Fruit fly (Drosophila melanogaster) whole organism, embryonic: Measurements from ENCODE around the gene CG43078.

Experiments used
- CG1024 ChIP-seq: fragments of 200-800 bp; sonication (Bioruptor generic); IDR thresholded peaks from 2 replicates; pipeline ENCODE4 v1.3.6; 2022; ENCODE audit warnings: missing biosample characterization, missing genetic modification characterization
- CG10654 ChIP-seq: fragments of 200-800 bp; sonication (Bioruptor generic); optimal IDR thresholded peaks from 2 replicates; lab custom pipeline; 2016; ENCODE audit warnings: missing biosample characterization, missing genetic modification characterization
- CG14667 ChIP-seq: fragments of 200-800 bp; sonication (Bioruptor generic); IDR thresholded peaks from 2 replicates; pipeline ENCODE4 v1.3.6; 2022; ENCODE audit warnings: missing biosample characterization, missing genetic modification characterization
- CG15514 ChIP-seq: fragments of 200-800 bp; sonication (Bioruptor generic); optimal IDR thresholded peaks from 3 replicates; lab custom pipeline; 2017; ENCODE audit warnings: missing biosample characterization, missing genetic modification characterization, mild to moderate bottlenecking, moderate library complexity, missing genetic modification reagents
- CG1602 ChIP-seq: fragments of 200-800 bp; sonication (Bioruptor generic); optimal IDR thresholded peaks from 3 replicates; lab custom pipeline; 2016; ENCODE audit warnings: missing biosample characterization, missing genetic modification characterization
- CG16813 ChIP-seq: fragments of 200-800 bp; sonication (Bioruptor generic); IDR thresholded peaks from 3 replicates; pipeline ENCODE4 v1.3.6; 2022; ENCODE audit warnings: missing biosample characterization, missing genetic modification characterization; ENCODE audit not compliant: partially characterized antibody
- CG31365 ChIP-seq: fragments of 200-800 bp; sonication (Bioruptor generic); optimal IDR thresholded peaks from 2 replicates; lab custom pipeline; 2018; ENCODE audit warnings: missing biosample characterization, mild to moderate bottlenecking, missing genetic modification characterization
- CG3726 ChIP-seq: fragments of 200-800 bp; sonication (Bioruptor generic); IDR thresholded peaks from 3 replicates; pipeline ENCODE4, ENCODE4 v1.3.6; 2022; ENCODE audit warnings: missing biosample characterization, missing genetic modification characterization
- CG4360 ChIP-seq: fragments of 200-800 bp; sonication (Bioruptor generic); IDR thresholded peaks from 2 replicates; pipeline ENCODE4 v1.3.6; 2022; ENCODE audit warnings: missing biosample characterization, missing genetic modification characterization
- CG6683 ChIP-seq: fragments of 200-800 bp; sonication (Bioruptor generic); optimal IDR thresholded peaks from 2 replicates; lab custom pipeline; 2017; ENCODE audit warnings: missing biosample characterization, mild to moderate bottlenecking, missing genetic modification characterization, missing genetic modification reagents
- D19A ChIP-seq: fragments of 200-800 bp; optimal IDR thresholded peaks from 3 replicates; lab custom pipeline; 2019; ENCODE audit warnings: missing biosample characterization, mild to moderate bottlenecking, missing genetic modification characterization, moderate library complexity
- E2f1 ChIP-seq: fragments of 200-800 bp; sonication (Bioruptor generic); IDR thresholded peaks from 2 replicates; pipeline ENCODE4 v1.3.6; 2022; ENCODE audit warnings: missing biosample characterization, missing genetic modification characterization
- Eip74EF ChIP-seq, 2 experiments: fragments of 200-800 bp in 1 of 2; fragments of >200 bp in 1 of 2; sonication (Bioruptor generic) in 1 of 2; optimal IDR thresholded peaks; 2 replicates each; lab custom pipeline; 2017 to 2019; ENCODE audit warnings: missing biosample characterization in 2 of 2, missing genetic modification characterization in 2 of 2, mild to moderate bottlenecking in 1 of 2, moderate library complexity in 1 of 2
- Nf-YB ChIP-seq: fragments of 200-800 bp; sonication (Bioruptor generic); optimal IDR thresholded peaks from 3 replicates; lab custom pipeline; 2019; ENCODE audit warnings: missing biosample characterization, mild to moderate bottlenecking, missing genetic modification characterization, moderate library complexity
- Nf-YC ChIP-seq: fragments of 200-800 bp; optimal IDR thresholded peaks from 3 replicates; lab custom pipeline; 2019; ENCODE audit warnings: missing biosample characterization, mild to moderate bottlenecking, missing genetic modification characterization, moderate library complexity
- Oaz ChIP-seq: fragments of 200-800 bp; sonication (Bioruptor generic); IDR thresholded peaks from 2 replicates; pipeline ENCODE4 v1.3.6; 2022; ENCODE audit warnings: missing biosample characterization, missing genetic modification characterization
- Poxn ChIP-seq: fragments of 200-800 bp; sonication (Bioruptor generic); IDR thresholded peaks from 2 replicates; pipeline ENCODE4 v1.3.6; 2022; ENCODE audit warnings: missing biosample characterization, missing genetic modification characterization
- Tbp ChIP-seq: fragments of >200 bp; optimal IDR thresholded peaks from 2 replicates; lab custom pipeline; 2018; ENCODE audit warnings: missing biosample characterization, missing genetic modification characterization
- Trl ChIP-seq, 3 experiments: fragments of >200 bp in 2 of 3; fragments of 200-800 bp in 1 of 3; sonication (Bioruptor generic) in 1 of 3; optimal IDR thresholded peaks; 2 replicates in 1 of 3; 3 replicates in 2 of 3; lab custom pipeline; 2016 to 2017; ENCODE audit warnings: missing biosample characterization in 1 of 3, missing genetic modification characterization in 1 of 3
- Xbp1 ChIP-seq: fragments of 200-800 bp; sonication (Bioruptor generic); optimal IDR thresholded peaks from 3 replicates; lab custom pipeline; 2016; ENCODE audit warnings: missing biosample characterization, mild to moderate bottlenecking, missing genetic modification characterization
- ab ChIP-seq: fragments of 200-800 bp; sonication (Bioruptor generic); optimal IDR thresholded peaks from 2 replicates; lab custom pipeline; 2016; ENCODE audit warnings: missing biosample characterization, missing genetic modification characterization
- crol ChIP-seq: fragments of 200-800 bp; sonication (Bioruptor generic); IDR thresholded peaks from 2 replicates; pipeline ENCODE4 v1.3.6; 2022; ENCODE audit warnings: missing biosample characterization, missing genetic modification characterization
- danr ChIP-seq: fragments of 200-800 bp; sonication (Bioruptor generic); IDR thresholded peaks from 2 replicates; pipeline ENCODE4 v1.3.6; 2022; ENCODE audit warnings: missing biosample characterization, missing genetic modification characterization
- dmrt99B ChIP-seq: fragments of 200-800 bp; sonication (Bioruptor generic); optimal IDR thresholded peaks from 2 replicates; lab custom pipeline; 2018; ENCODE audit warnings: missing biosample characterization, mild to moderate bottlenecking, missing genetic modification characterization, moderate library complexity
- esg ChIP-seq: fragments of 200-800 bp; sonication (Bioruptor generic); conservative IDR thresholded peaks from 2 replicates; pipeline ENCODE4 v1.3.6; 2022; ENCODE audit warnings: missing biosample characterization, missing genetic modification characterization
- hb ChIP-seq: fragments of 200-800 bp; sonication (Bioruptor generic); IDR thresholded peaks from 3 replicates; pipeline ENCODE4 v1.3.6; 2022; ENCODE audit warnings: missing biosample characterization, missing genetic modification characterization; ENCODE audit not compliant: partially characterized antibody
- jigr1 ChIP-seq: fragments of 200-800 bp; sonication (Bioruptor generic); IDR thresholded peaks from 3 replicates; pipeline ENCODE4 v1.3.6; 2022; ENCODE audit warnings: missing biosample characterization, missing genetic modification characterization
- odd ChIP-seq: fragments of 200-800 bp; sonication (Bioruptor generic); optimal IDR thresholded peaks from 2 replicates; lab custom pipeline; 2017; ENCODE audit warnings: missing biosample characterization, mild to moderate bottlenecking, missing genetic modification characterization
- pros ChIP-seq: fragments of 200-800 bp; sonication (Bioruptor generic); optimal IDR thresholded peaks from 3 replicates; lab custom pipeline; 2019; ENCODE audit warnings: missing biosample characterization, mild to moderate bottlenecking, missing genetic modification characterization, moderate library complexity
- scrt ChIP-seq: fragments of 200-800 bp; sonication (Bioruptor generic); optimal IDR thresholded peaks from 2 replicates; lab custom pipeline; 2018; ENCODE audit warnings: missing biosample characterization, mild to moderate bottlenecking, missing genetic modification characterization, moderate library complexity
- seq ChIP-seq: fragments of 200-800 bp; sonication (Bioruptor generic); IDR thresholded peaks from 2 replicates; pipeline ENCODE4 v1.3.6; 2022; ENCODE audit warnings: missing biosample characterization, missing genetic modification characterization
- so ChIP-seq: fragments of 200-800 bp; sonication (Bioruptor generic); IDR thresholded peaks from 3 replicates; pipeline ENCODE4 v1.3.6; 2022; ENCODE audit warnings: missing biosample characterization, missing genetic modification characterization
- stc ChIP-seq: fragments of 200-800 bp; sonication (Bioruptor generic); IDR thresholded peaks from 2 replicates; pipeline ENCODE4 v1.3.6; 2022; ENCODE audit warnings: missing biosample characterization, missing genetic modification characterization
- tll ChIP-seq, 2 experiments: fragments of 200-800 bp in 1 of 2; fragments of >200 bp in 1 of 2; sonication (Bioruptor generic) in 1 of 2; optimal IDR thresholded peaks; 2 replicates each; lab custom pipeline; 2017 to 2019; ENCODE audit warnings: missing biosample characterization in 2 of 2, missing genetic modification characterization in 2 of 2, mild to moderate bottlenecking in 1 of 2, moderate library complexity in 1 of 2
- zen ChIP-seq: fragments of 200-800 bp; sonication (Bioruptor generic); optimal IDR thresholded peaks from 3 replicates; lab custom pipeline; 2018; ENCODE audit warnings: missing biosample characterization, mild to moderate bottlenecking, missing genetic modification characterization, moderate library complexity

CG43078 gene

dm6 chr3L:8640139-8640538, 63.5 kb downstream of the CG43078 start, which contains the start of gene Cpr66D:
TSS of gene Cpr66D (plus strand) at chr3L:8640439.
- TF ChIP-seq Trl (optimal IDR thresholded peaks at IDR 0.05; lab: Kevin White, UChicago) (peak in 1 of 2 experiments; percentile 2), Trl (GFP tag; optimal IDR thresholded peaks at IDR 0.05; lab: Kevin White, UChicago) (no peak), D19A (no peak), jigr1 (GFP tag; lab: Robert Waterston, UW) (no peak)

- TF ChIP-seq CG10654 (GFP tag; lab: Kevin White, UChicago) (no peak), ab (no peak)
Measured at dm6 chr3L:8641049-8641448, 64.4 kb downstream of the CG43078 start.

dm6 chr3L:8643810-8644552, 67.4 kb downstream of the CG43078 start:
- TF ChIP-seq CG31365 (tag; lab: Kevin White, UChicago) (no peak), Poxn (GFP tag; lab: Robert Waterston, UW) (no peak), crol (no peak), Xbp1 (GFP tag; lab: Kevin White, UChicago) (no peak), E2f1 (no peak), CG3726 (no peak), Oaz (GFP tag; lab: Robert Waterston, UW) (no peak), CG16813 (GFP tag; lab: Robert Waterston, UW) (no peak), odd (GFP tag; lab: Kevin White, UChicago) (no peak), esg (GFP tag; lab: Robert Waterston, UW) (no peak), stc (GFP tag; lab: Robert Waterston, UW) (no peak), CG4360 (GFP tag; lab: Robert Waterston, UW) (no peak), Eip74EF (GFP tag; optimal IDR thresholded peaks at IDR 0.05; lab: Kevin White, UChicago) (no peak), CG1024 (GFP tag; lab: Robert Waterston, UW) (no peak), CG6683 (GFP tag; lab: Kevin White, UChicago) (no peak), danr (GFP tag; lab: Robert Waterston, UW) (no peak), so (GFP tag; lab: Robert Waterston, UW) (no peak), dmrt99B (no peak), zen (tag; lab: Kevin White, UChicago) (peak; percentile 77), CG1602 (no peak), tll (GFP tag; optimal IDR thresholded peaks at IDR 0.05; lab: Kevin White, UChicago) (peak in 1 of 2 experiments; percentile 63), CG14667 (no peak), Tbp (GFP tag; lab: Kevin White, UChicago) (no peak), pros (GFP tag; lab: Kevin White, UChicago) (peak; percentile 62)

dm6 chr3L:8646821-8647220, 70.2 kb downstream of the CG43078 start, which contains the start of the genes CG13305 and Pex7:
TSS of gene CG13305 (minus strand) at chr3L:8646822.
TSS of gene Pex7 (plus strand) at chr3L:8647145.
- no peak for TF ChIP-seq hb (GFP tag; lab: Robert Waterston, UW)
- TF ChIP-seq CG15514 = no peak
- peak; percentile 60; the same call in 1 of the 2 replicates for TF ChIP-seq seq (GFP tag; lab: Robert Waterston, UW)
- peak; percentile 93 for TF ChIP-seq Nf-YC (tag; lab: Kevin White, UChicago)
- peak; percentile 93 for TF ChIP-seq Nf-YB (GFP tag; lab: Kevin White, UChicago)
- TF ChIP-seq scrt (GFP tag; lab: Kevin White, UChicago) = peak; percentile 91
